Worm (Caenorhabditis elegans) whole organism, L4 larva: ENCODE measurements around the gene F44B9.8.
A peak's percentile ranks its signal among the peaks of the same experiment; 100 is the strongest.

Experiments used
- ceh-62 ChIP-seq: sonication (generic microtip); optimal IDR thresholded peaks from 2 replicates; lab custom pipeline; 2017; ENCODE audit warnings: missing biosample characterization, missing genetic modification characterization
- daf-8 ChIP-seq: fragments of 200-800 bp; sonication (Bioruptor generic); IDR thresholded peaks from 2 replicates; pipeline ENCODE4 v1.3.6; 2022; ENCODE audit warnings: missing genetic modification characterization, missing compliant biosample characterization
- egl-27 ChIP-seq: sonication (generic microtip); optimal IDR thresholded peaks from 3 replicates; lab custom pipeline; 2017; ENCODE audit warnings: missing biosample characterization, missing genetic modification reagents, missing genetic modification characterization
- fkh-10 ChIP-seq: fragments of 150-350 bp; optimal IDR thresholded peaks from 2 replicates; lab custom pipeline; 2014; ENCODE audit warnings: missing biosample characterization, missing genetic modification reagents, missing genetic modification characterization
- nhr-237 ChIP-seq: sonication (generic microtip); optimal IDR thresholded peaks from 2 replicates; lab custom pipeline; 2017; ENCODE audit warnings: missing biosample characterization, missing genetic modification characterization
- nhr-77 ChIP-seq: fragments of 150-350 bp; optimal IDR thresholded peaks from 2 replicates; lab custom pipeline; 2014; ENCODE audit warnings: missing biosample characterization, missing genetic modification characterization
- snpc-1.2 ChIP-seq: fragments of 200-800 bp; sonication (Bioruptor generic); IDR thresholded peaks from 2 replicates; pipeline ENCODE4 v1.3.6; 2022; ENCODE audit warnings: missing genetic modification reagents, missing genetic modification characterization, missing compliant biosample characterization
- tra-1 ChIP-seq: fragments of 200-800 bp; sonication (Bioruptor generic); IDR thresholded peaks from 2 replicates; pipeline ENCODE4 v1.3.6; 2022; ENCODE audit warnings: missing genetic modification reagents, missing genetic modification characterization, missing compliant biosample characterization
- zfp-3 ChIP-seq: fragments of 200-800 bp; sonication (Bioruptor generic); conservative IDR thresholded peaks from 2 replicates; pipeline ENCODE4 v1.3.6; 2022; ENCODE audit warnings: missing genetic modification reagents, missing genetic modification characterization, missing compliant biosample characterization

- peak; percentile 42 for TF ChIP-seq ceh-62 (tag; lab: Kevin White, UChicago)
- TF ChIP-seq nhr-77 (tag; lab: Kevin White, UChicago) = peak; percentile 99
- peak; percentile 63 for TF ChIP-seq nhr-237
- TF ChIP-seq egl-27 = no peak
- 0 out of 2 replicates have a peak, but pooled peaks have one; percentile 85 for TF ChIP-seq daf-8 (GFP tag; lab: Robert Waterston, UW)
- TF ChIP-seq tra-1 (GFP tag; lab: Robert Waterston, UW) = peak; percentile 99
- peak; percentile 99 for TF ChIP-seq fkh-10 (GFP tag; lab: Kevin White, UChicago)
- TF ChIP-seq snpc-1.2 = peak; percentile 88
- TF ChIP-seq zfp-3 = no peak; the same call in 1 of the 2 replicates
Measured at ce11 chrIII:8043784-8044183, 14.3 kb upstream of the F44B9.8 start.
